Worm (Caenorhabditis elegans): ENCODE data around the gene C43D7.4.

C43D7.4 gene

DNA sequence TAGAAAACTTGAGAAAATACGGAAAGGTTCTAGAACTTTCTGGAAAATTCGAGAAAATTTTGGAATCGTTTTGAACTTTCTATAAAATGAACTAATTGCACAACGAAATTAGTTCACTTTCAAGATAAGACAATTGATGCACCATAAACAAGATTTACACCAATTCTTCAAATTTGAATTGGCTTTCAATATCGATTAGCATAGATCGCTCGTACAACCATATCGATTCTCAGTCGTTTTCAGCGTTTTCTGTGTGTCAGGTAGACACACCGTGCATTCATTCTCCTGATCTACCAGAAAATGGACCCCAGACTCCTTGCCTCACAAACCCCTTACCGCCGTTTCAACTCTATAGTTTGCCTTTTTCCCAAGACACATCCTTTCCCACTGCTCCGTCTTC is 40.0 kb downstream of the C43D7.4 start, which contains the start of gene fbxb-117:
fbxb-117 (plus strand) TSS at position 301 of the 400 bp plus-strand sequence.
- TF ChIP-seq W03F9.2 (tag; optimal IDR thresholded peaks at IDR 0.05) (no peak), him-1 (tag; optimal IDR thresholded peaks at IDR 0.05) (no peak), dao-5 (tag; optimal IDR thresholded peaks at IDR 0.05) (no peak)

DNA sequence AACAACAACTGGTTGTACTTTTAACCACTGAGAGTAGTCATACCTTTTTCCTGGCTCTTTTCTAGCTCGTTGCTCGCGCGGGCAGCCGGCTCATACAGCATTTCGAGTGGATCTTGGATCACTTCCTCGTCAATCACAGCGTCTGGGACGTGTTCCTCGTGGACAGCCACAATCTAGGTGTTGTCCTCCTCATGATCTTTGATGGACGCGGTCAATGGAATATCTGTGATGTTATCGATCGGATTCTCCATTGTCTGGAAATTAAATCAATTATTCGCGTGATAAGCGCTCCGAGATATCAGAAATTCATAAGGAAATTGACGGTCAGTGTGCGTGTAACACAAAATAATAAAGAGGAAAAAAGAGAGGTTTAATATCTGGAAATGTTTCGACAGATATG is 42.4 kb downstream of the C43D7.4 start, which contains the start of gene F21D9.8:
F21D9.8 (minus strand) TSS at position 101 of the 400 bp plus-strand sequence.
- no peak for TF ChIP-seq him-1 (tag; optimal IDR thresholded peaks at IDR 0.05)
- no peak for TF ChIP-seq W03F9.2 (tag; optimal IDR thresholded peaks at IDR 0.05)
- TF ChIP-seq dao-5 (tag; optimal IDR thresholded peaks at IDR 0.05), result no peak

DNA sequence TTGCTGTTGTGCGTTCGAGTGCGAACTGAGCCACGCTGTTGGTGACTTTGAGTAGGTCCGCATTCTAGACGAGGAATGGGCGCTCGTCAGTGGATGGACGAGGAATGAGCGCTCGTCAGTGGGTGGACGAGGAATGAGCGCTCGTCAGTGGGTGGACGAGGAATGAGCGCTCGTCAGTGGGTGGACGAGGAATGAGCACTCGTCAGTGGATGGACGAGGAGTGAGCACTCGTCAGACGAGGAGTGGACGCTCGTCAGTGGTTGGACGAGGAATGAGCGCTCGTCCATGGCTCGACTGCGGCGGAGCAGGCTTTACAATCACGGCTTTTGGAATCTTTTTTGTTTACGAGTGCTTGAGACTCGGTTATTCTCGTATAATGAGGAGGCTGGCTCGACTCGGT is 43.8 kb downstream of the C43D7.4 start:
- TF ChIP-seq him-1 (tag; optimal IDR thresholded peaks at IDR 0.05), result no peak

DNA sequence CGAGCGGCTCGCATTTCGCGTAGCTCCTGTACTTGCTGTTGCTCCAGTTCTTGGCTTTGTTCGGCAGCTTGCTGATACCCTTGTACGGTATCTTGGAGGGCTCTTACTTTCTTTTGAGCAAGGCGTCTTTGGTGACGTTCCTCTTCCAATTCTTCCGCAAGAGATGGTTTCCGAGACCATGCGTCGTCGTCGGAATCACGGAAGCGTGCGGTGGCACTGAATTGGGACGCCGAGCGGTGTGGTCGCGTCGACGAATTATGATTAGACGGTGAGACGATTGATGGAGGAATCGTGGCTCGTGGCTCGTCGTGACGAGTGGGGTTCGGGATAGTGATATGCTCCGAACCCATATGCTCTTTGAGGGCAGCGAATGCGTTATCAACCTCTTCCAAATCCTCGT is 45.9 kb downstream of the C43D7.4 start:
- TF ChIP-seq dao-5 (tag; optimal IDR thresholded peaks at IDR 0.05) (no peak), him-1 (tag; optimal IDR thresholded peaks at IDR 0.05) (no peak), W03F9.2 (tag; optimal IDR thresholded peaks at IDR 0.05) (no peak)

All from whole organism, L4/young adult.